Fruit fly (Drosophila melanogaster) whole organism, embryonic: ENCODE data around the gene Dnai2.

Experiments
- Atf-2 ChIP-seq: fragments of 200-800 bp; sonication (Bioruptor generic); optimal IDR thresholded peaks from 2 replicates; lab custom pipeline; 2016; ENCODE audit warnings: missing biosample characterization, missing genetic modification characterization
- B-H1 ChIP-seq: fragments of 200-800 bp; sonication (Bioruptor generic); IDR thresholded peaks from 3 replicates; pipeline ENCODE4 v1.3.6; 2022; ENCODE audit warnings: missing biosample characterization, missing genetic modification characterization
- Bteb2 ChIP-seq: fragments of 200-800 bp; sonication (Bioruptor generic); optimal IDR thresholded peaks from 2 replicates; lab custom pipeline; 2016; ENCODE audit warnings: missing biosample characterization, missing genetic modification characterization
- CG1024 ChIP-seq: fragments of 200-800 bp; sonication (Bioruptor generic); IDR thresholded peaks from 2 replicates; pipeline ENCODE4 v1.3.6; 2022; ENCODE audit warnings: missing biosample characterization, missing genetic modification characterization
- CG10366 ChIP-seq: fragments of 200-800 bp; sonication (Bioruptor generic); IDR thresholded peaks from 2 replicates; pipeline ENCODE4 v1.3.6; 2022; ENCODE audit warnings: missing biosample characterization, missing genetic modification characterization
- CG11696 ChIP-seq: fragments of 200-800 bp; sonication (Bioruptor generic); IDR thresholded peaks from 2 replicates; pipeline ENCODE4 v1.3.6; 2022; ENCODE audit warnings: missing biosample characterization, missing genetic modification characterization
- CG11723 ChIP-seq: fragments of 200-800 bp; sonication (Bioruptor generic); optimal IDR thresholded peaks from 2 replicates; lab custom pipeline; 2017; ENCODE audit warnings: missing biosample characterization, mild to moderate bottlenecking, missing genetic modification characterization
- CG12769 ChIP-seq: fragments of 200-800 bp; sonication (Bioruptor generic); optimal IDR thresholded peaks from 2 replicates; lab custom pipeline; 2019; ENCODE audit warnings: missing biosample characterization, mild to moderate bottlenecking, missing genetic modification characterization, moderate library complexity
- CG13424 ChIP-seq: fragments of 200-800 bp; sonication (Bioruptor generic); optimal IDR thresholded peaks from 2 replicates; lab custom pipeline; 2019; ENCODE audit warnings: missing biosample characterization, mild to moderate bottlenecking, missing genetic modification characterization, moderate library complexity
- CG14667 ChIP-seq: fragments of 200-800 bp; sonication (Bioruptor generic); IDR thresholded peaks from 2 replicates; pipeline ENCODE4 v1.3.6; 2022; ENCODE audit warnings: missing biosample characterization, missing genetic modification characterization
- CG15073 ChIP-seq: fragments of 200-800 bp; sonication (Bioruptor generic); optimal IDR thresholded peaks from 2 replicates; lab custom pipeline; 2016; ENCODE audit warnings: missing biosample characterization, missing genetic modification characterization
- CG30020 ChIP-seq: fragments of 200-800 bp; optimal IDR thresholded peaks from 2 replicates; lab custom pipeline; 2019; ENCODE audit warnings: missing biosample characterization, mild to moderate bottlenecking, missing genetic modification characterization, moderate library complexity
- CG30431 ChIP-seq: fragments of 200-800 bp; sonication (Bioruptor generic); optimal IDR thresholded peaks from 2 replicates; lab custom pipeline; 2017; ENCODE audit warnings: missing biosample characterization, missing genetic modification characterization
- CG32772 ChIP-seq: fragments of 200-800 bp; sonication (Bioruptor generic); IDR thresholded peaks from 2 replicates; pipeline ENCODE4 v1.3.6; 2022; ENCODE audit warnings: missing biosample characterization, missing genetic modification characterization
- CG4707 ChIP-seq: fragments of 200-800 bp; sonication (Bioruptor generic); optimal IDR thresholded peaks from 2 replicates; lab custom pipeline; 2018; ENCODE audit warnings: missing biosample characterization, mild to moderate bottlenecking, missing genetic modification characterization, moderate library complexity
- CG7372 ChIP-seq: fragments of 200-800 bp; sonication (Bioruptor generic); IDR thresholded peaks from 2 replicates; pipeline ENCODE4 v1.3.6; 2022; ENCODE audit warnings: missing biosample characterization, missing genetic modification characterization
- CG8359 ChIP-seq: fragments of 200-800 bp; sonication (Bioruptor generic); optimal IDR thresholded peaks from 2 replicates; lab custom pipeline; 2017; ENCODE audit warnings: missing biosample characterization, mild to moderate bottlenecking, missing genetic modification characterization, borderline replicate concordance
- CG9727 ChIP-seq: fragments of 200-800 bp; sonication (Bioruptor generic); optimal IDR thresholded peaks from 3 replicates; lab custom pipeline; 2017; ENCODE audit warnings: missing biosample characterization, mild to moderate bottlenecking, missing genetic modification characterization
- Dbx ChIP-seq: fragments of 200-800 bp; sonication (Bioruptor generic); IDR thresholded peaks from 3 replicates; pipeline ENCODE4 v1.3.6; 2022; ENCODE audit warnings: missing biosample characterization, missing genetic modification characterization
- Doc2 ChIP-seq: fragments of 200-800 bp; sonication (Bioruptor generic); IDR thresholded peaks from 2 replicates; pipeline ENCODE4 v1.3.6; 2022; ENCODE audit warnings: missing biosample characterization, missing genetic modification characterization
- Dref ChIP-seq: fragments of 200-800 bp; sonication (Bioruptor generic); IDR thresholded peaks from 2 replicates; pipeline ENCODE4 v1.3.6; 2022; ENCODE audit warnings: missing biosample characterization, missing genetic modification characterization
- Eip74EF ChIP-seq, 2 experiments: fragments of 200-800 bp in 1 of 2; fragments of >200 bp in 1 of 2; sonication (Bioruptor generic) in 1 of 2; optimal IDR thresholded peaks; 2 replicates each; lab custom pipeline; 2017 to 2019; ENCODE audit warnings: missing biosample characterization in 2 of 2, missing genetic modification characterization in 2 of 2, mild to moderate bottlenecking in 1 of 2, moderate library complexity in 1 of 2
- Gug ChIP-seq: fragments of 200-800 bp; sonication (Bioruptor generic); IDR thresholded peaks from 4 replicates; pipeline ENCODE4 v1.3.6; 2022; ENCODE audit warnings: missing biosample characterization, missing genetic modification characterization
- HLH54F ChIP-seq: fragments of 200-800 bp; sonication (Bioruptor generic); optimal IDR thresholded peaks from 3 replicates; lab custom pipeline; 2016; ENCODE audit warnings: missing biosample characterization, missing genetic modification characterization
- HmgZ ChIP-seq: fragments of 200-800 bp; sonication (Bioruptor generic); optimal IDR thresholded peaks from 2 replicates; lab custom pipeline; 2018; ENCODE audit warnings: missing biosample characterization, mild to moderate bottlenecking, missing genetic modification characterization
- Hr39 ChIP-seq: fragments of >200 bp; optimal IDR thresholded peaks from 2 replicates; lab custom pipeline; 2017
- Hr51 ChIP-seq, 2 experiments: fragments of 200-800 bp; sonication (Bioruptor generic); optimal IDR thresholded peaks; 2 replicates in 1 of 2; 3 replicates in 1 of 2; lab custom pipeline; 2016 to 2018; ENCODE audit warnings: missing biosample characterization in 2 of 2, missing genetic modification characterization in 2 of 2, mild to moderate bottlenecking in 1 of 2, moderate library complexity in 1 of 2
- Kr ChIP-seq: fragments of 200-800 bp; sonication (Bioruptor generic); optimal IDR thresholded peaks from 2 replicates; lab custom pipeline; 2017; ENCODE audit warnings: missing biosample characterization, mild to moderate bottlenecking, missing genetic modification characterization
- Lim3 ChIP-seq: fragments of 200-800 bp; sonication (Bioruptor generic); IDR thresholded peaks from 2 replicates; pipeline ENCODE4 v1.3.6; 2022; ENCODE audit warnings: missing biosample characterization, missing genetic modification characterization
- Lpt ChIP-seq: fragments of >200 bp; optimal IDR thresholded peaks from 2 replicates; lab custom pipeline; 2018; ENCODE audit warnings: missing biosample characterization, missing genetic modification characterization
- Myb ChIP-seq: fragments of 200-800 bp; sonication (Bioruptor generic); optimal IDR thresholded peaks from 2 replicates; lab custom pipeline; 2016; ENCODE audit warnings: missing biosample characterization, missing genetic modification characterization
- NC2α ChIP-seq: fragments of 200-800 bp; sonication (Bioruptor generic); optimal IDR thresholded peaks from 2 replicates; lab custom pipeline; 2016; ENCODE audit warnings: missing biosample characterization, missing genetic modification characterization
- Vsx1 ChIP-seq: fragments of 200-800 bp; sonication (Bioruptor generic); optimal IDR thresholded peaks from 2 replicates; lab custom pipeline; 2017; ENCODE audit warnings: missing biosample characterization, mild to moderate bottlenecking, missing genetic modification characterization, missing genetic modification reagents
- br ChIP-seq: fragments of >200 bp; optimal IDR thresholded peaks from 2 replicates; lab custom pipeline; 2017
- chm ChIP-seq: fragments of 200-800 bp; sonication (Bioruptor generic); IDR thresholded peaks from 2 replicates; pipeline ENCODE4 v1.3.6; 2022; ENCODE audit warnings: missing biosample characterization, missing genetic modification characterization
- da ChIP-seq: fragments of 200-800 bp; sonication (Bioruptor generic); optimal IDR thresholded peaks from 2 replicates; lab custom pipeline; 2016; ENCODE audit warnings: missing biosample characterization, missing genetic modification characterization
- dmrt99B ChIP-seq: fragments of 200-800 bp; sonication (Bioruptor generic); optimal IDR thresholded peaks from 2 replicates; lab custom pipeline; 2018; ENCODE audit warnings: missing biosample characterization, mild to moderate bottlenecking, missing genetic modification characterization, moderate library complexity
- eyg ChIP-seq: fragments of 200-800 bp; sonication (Bioruptor generic); optimal IDR thresholded peaks from 3 replicates; lab custom pipeline; 2016; ENCODE audit warnings: missing biosample characterization, missing genetic modification characterization
- grau ChIP-seq: fragments of 200-800 bp; optimal IDR thresholded peaks from 3 replicates; lab custom pipeline; 2019; ENCODE audit warnings: missing biosample characterization, mild to moderate bottlenecking, missing genetic modification characterization, moderate library complexity
- jing ChIP-seq: fragments of 200-800 bp; sonication (Bioruptor generic); optimal IDR thresholded peaks from 2 replicates; lab custom pipeline; 2018; ENCODE audit warnings: missing biosample characterization, mild to moderate bottlenecking, missing genetic modification characterization
- pita ChIP-seq: fragments of 200-800 bp; sonication (Bioruptor generic); optimal IDR thresholded peaks from 2 replicates; lab custom pipeline; 2017; ENCODE audit warnings: missing biosample characterization, mild to moderate bottlenecking, missing genetic modification characterization
- psq ChIP-seq: fragments of 200-800 bp; sonication (Bioruptor generic); optimal IDR thresholded peaks from 2 replicates; lab custom pipeline; 2017; ENCODE audit warnings: missing biosample characterization, missing genetic modification characterization
- slou ChIP-seq: fragments of 200-800 bp; sonication (Bioruptor generic); optimal IDR thresholded peaks from 3 replicates; lab custom pipeline; 2016; ENCODE audit warnings: missing biosample characterization, missing genetic modification characterization
- sna ChIP-seq: fragments of 200-800 bp; sonication (Bioruptor generic); IDR thresholded peaks from 2 replicates; pipeline ENCODE4 v1.3.6; 2022; ENCODE audit warnings: missing biosample characterization, missing genetic modification characterization; ENCODE audit not compliant: partially characterized antibody
- sr ChIP-seq: fragments of 200-800 bp; sonication (Bioruptor generic); IDR thresholded peaks from 3 replicates; pipeline ENCODE4 v1.3.6; 2022; ENCODE audit warnings: missing biosample characterization, missing genetic modification characterization
- ssp ChIP-seq: fragments of 200-800 bp; sonication (Bioruptor generic); IDR thresholded peaks from 2 replicates; pipeline ENCODE4 v1.3.6; 2022; ENCODE audit warnings: missing biosample characterization, missing genetic modification characterization
- tll ChIP-seq, 2 experiments: fragments of 200-800 bp in 1 of 2; fragments of >200 bp in 1 of 2; sonication (Bioruptor generic) in 1 of 2; optimal IDR thresholded peaks; 2 replicates each; lab custom pipeline; 2017 to 2019; ENCODE audit warnings: missing biosample characterization in 2 of 2, missing genetic modification characterization in 2 of 2, mild to moderate bottlenecking in 1 of 2, moderate library complexity in 1 of 2
- tna ChIP-seq: fragments of 200-800 bp; sonication (Bioruptor generic); IDR thresholded peaks from 2 replicates; pipeline ENCODE4 v1.3.6; 2022; ENCODE audit warnings: missing biosample characterization, missing genetic modification characterization; ENCODE audit not compliant: partially characterized antibody
- tx ChIP-seq: fragments of 200-800 bp; sonication (Bioruptor generic); optimal IDR thresholded peaks from 2 replicates; lab custom pipeline; 2016; ENCODE audit warnings: missing biosample characterization, missing genetic modification characterization
- wek ChIP-seq: fragments of 200-800 bp; sonication (Bioruptor generic); optimal IDR thresholded peaks from 3 replicates; lab custom pipeline; 2018; ENCODE audit warnings: missing biosample characterization, mild to moderate bottlenecking, missing genetic modification characterization, moderate library complexity

Dnai2 gene

DNA sequence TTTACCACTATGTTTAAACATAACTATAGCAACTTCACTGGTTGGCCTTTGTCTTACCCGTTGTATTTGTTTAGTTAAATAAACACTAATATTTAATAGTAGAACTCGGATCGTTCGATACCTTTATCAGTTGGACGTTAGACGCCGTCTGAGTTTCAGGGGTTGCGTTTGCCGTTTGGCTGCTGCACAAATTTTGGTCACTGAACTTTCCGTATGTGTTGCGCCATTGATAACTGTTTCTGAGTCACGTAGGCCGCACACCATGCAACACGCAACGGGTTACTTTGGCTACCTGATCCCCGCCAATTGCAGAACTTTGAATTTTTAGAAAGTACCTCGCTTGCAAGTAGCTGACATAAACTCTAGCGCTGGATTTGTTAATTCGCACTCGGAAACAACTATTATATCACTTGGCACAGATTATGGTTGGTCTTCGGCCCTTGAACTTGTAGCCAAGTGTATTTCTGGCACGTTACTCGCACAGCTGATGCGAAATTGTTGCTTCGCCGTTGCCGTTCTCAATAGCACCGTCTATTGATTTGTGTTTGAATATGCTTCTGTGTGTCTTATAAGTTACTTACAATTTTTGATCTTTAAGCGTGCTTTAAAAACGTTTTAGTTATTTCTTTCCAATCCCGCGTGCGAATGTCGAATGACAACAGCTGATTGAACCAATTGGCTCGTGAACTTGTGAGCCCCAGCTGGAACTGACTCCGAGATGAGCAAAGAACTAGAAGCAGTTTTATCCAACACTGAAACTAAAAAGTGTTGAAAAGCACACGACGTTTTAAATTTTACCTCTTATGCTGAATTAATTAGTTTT lies 2.6 kb downstream of the Dnai2 start, which contains the start of gene Dph1 (continued):
- TF ChIP-seq Hr51 (GFP tag; optimal IDR thresholded peaks at IDR 0.05; lab: Kevin White, UChicago) (peak; percentile 50 to 87), Gug (GFP tag; lab: Robert Waterston, UW) (peak; percentile 86), sna (GFP tag; lab: Robert Waterston, UW) (peak; percentile 45), grau (tag; lab: Kevin White, UChicago) (peak; percentile 78), tx (GFP tag; lab: Kevin White, UChicago) (peak; percentile 83), CG1024 (GFP tag; lab: Robert Waterston, UW) (peak; percentile 74), eyg (GFP tag; lab: Kevin White, UChicago) (peak; percentile 80), Lpt (GFP tag; lab: Kevin White, UChicago) (no peak), wek (peak; percentile 54), dmrt99B (tag; lab: Kevin White, UChicago) (peak; percentile 87), br (lab: Kevin White, UChicago) (no peak), CG7372 (GFP tag; lab: Robert Waterston, UW) (peak; percentile 85), sr (GFP tag; lab: Robert Waterston, UW) (no peak; the same call in 1 of the 3 replicates), Kr (GFP tag; lab: Kevin White, UChicago) (peak; percentile 80), Dref (GFP tag; lab: Robert Waterston, UW) (no peak), tll (GFP tag; optimal IDR thresholded peaks at IDR 0.05; lab: Kevin White, UChicago) (no peak), Atf-2 (GFP tag; lab: Kevin White, UChicago) (peak; percentile 81), CG9727 (GFP tag; lab: Kevin White, UChicago) (peak; percentile 90), Dbx (GFP tag; lab: Robert Waterston, UW) (peak; percentile 48; the same call in 1 of the 3 replicates), CG15073 (GFP tag; lab: Kevin White, UChicago) (no peak), CG30431 (GFP tag; lab: Kevin White, UChicago) (peak; percentile 73), Doc2 (no peak), CG12769 (tag; lab: Kevin White, UChicago) (peak; percentile 90), Eip74EF (GFP tag; optimal IDR thresholded peaks at IDR 0.05; lab: Kevin White, UChicago) (peak in 1 of 2 experiments; percentile 88), Hr39 (no peak), CG8359 (GFP tag; lab: Kevin White, UChicago) (peak; percentile 65), CG13424 (tag; lab: Kevin White, UChicago) (peak; percentile 80), Myb (peak; percentile 74), HLH54F (peak; percentile 74), NC2α (GFP tag; lab: Kevin White, UChicago) (peak; percentile 79), Bteb2 (GFP tag; lab: Kevin White, UChicago) (peak; percentile 53), B-H1 (peak; percentile 78), CG11723 (GFP tag; lab: Kevin White, UChicago) (peak; percentile 78), CG10366 (GFP tag; lab: Robert Waterston, UW) (peak; percentile 81), psq (GFP tag; lab: Kevin White, UChicago) (no peak), CG11696 (GFP tag; lab: Robert Waterston, UW) (peak; percentile 67), pita (GFP tag; lab: Kevin White, UChicago) (no peak), CG30020 (peak; percentile 22), da (peak; percentile 54), CG14667 (GFP tag; lab: Robert Waterston, UW) (no peak), Lim3 (GFP tag; lab: Robert Waterston, UW) (no peak), Vsx1 (GFP tag; lab: Kevin White, UChicago) (peak; percentile 73), tna (GFP tag; lab: Robert Waterston, UW) (no peak; the same call in 1 of the 2 replicates), CG32772 (GFP tag; lab: Robert Waterston, UW) (no peak; the same call in 1 of the 2 replicates), HmgZ (tag; lab: Kevin White, UChicago) (peak; percentile 71), CG4707 (peak; percentile 60), ssp (GFP tag; lab: Robert Waterston, UW) (peak; percentile 55; the same call in 1 of the 2 replicates), jing (peak; percentile 75), chm (GFP tag; lab: Robert Waterston, UW) (peak; percentile 88), slou (peak; percentile 58)
